Fruit fly (Drosophila melanogaster) Kc167 (cell line): ENCODE results near the gene Cchl.

Experiments
- Myc ChIP-seq: fragments of >200 bp; optimal IDR thresholded peaks from 2 replicates; lab custom pipeline; 2017; ENCODE audit warnings: missing external identifiers
- Sin3A ChIP-seq: fragments of >200 bp; optimal IDR thresholded peaks from 2 replicates; lab custom pipeline; 2018; ENCODE audit warnings: missing external identifiers
- h ChIP-seq: fragments of >200 bp; optimal IDR thresholded peaks from 3 replicates; lab custom pipeline; 2018; ENCODE audit warnings: missing external identifiers
- insv ChIP-seq: fragments of >200 bp; optimal IDR thresholded peaks from 3 replicates; lab custom pipeline; 2018; ENCODE audit warnings: missing external identifiers
- psq ChIP-seq: fragments of >200 bp; optimal IDR thresholded peaks from 2 replicates; lab custom pipeline; 2017; ENCODE audit warnings: missing external identifiers
- ttk ChIP-seq: sonication (Bioruptor generic); optimal IDR thresholded peaks from 2 replicates; lab custom pipeline; 2017; ENCODE audit warnings: missing external identifiers

Cchl gene

DNA sequence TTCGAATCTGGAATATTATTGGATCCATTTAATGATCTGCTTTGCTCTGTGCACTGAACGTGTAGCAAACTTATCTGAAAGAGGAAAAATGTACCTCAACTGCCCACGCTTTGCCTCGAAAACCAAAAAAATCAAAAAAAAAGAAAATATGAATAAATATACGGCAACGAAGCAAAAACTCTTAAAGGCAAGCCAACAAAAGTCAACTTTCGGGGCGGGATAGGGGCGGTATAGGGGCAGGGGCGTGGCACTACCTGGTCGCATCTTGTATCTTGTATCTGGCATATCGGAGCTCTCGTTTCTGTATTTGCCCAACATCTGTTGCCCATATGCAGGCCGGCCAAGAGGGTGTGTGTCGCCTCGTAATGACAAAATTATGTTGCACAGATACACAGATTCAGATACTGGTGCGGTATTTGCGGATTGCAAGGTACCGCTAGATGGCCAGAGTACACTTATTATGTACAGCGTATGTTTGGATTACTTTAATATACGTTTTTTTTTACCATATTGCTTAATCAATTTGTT is 17.2 kb upstream of the Cchl start:
- TF ChIP-seq ttk (no peak), psq (lab: Kevin White, UChicago) (no peak), Myc (lab: Kevin White, UChicago) (no peak), insv (lab: Kevin White, UChicago) (no peak), Sin3A (lab: Kevin White, UChicago) (no peak), h (no peak)

DNA sequence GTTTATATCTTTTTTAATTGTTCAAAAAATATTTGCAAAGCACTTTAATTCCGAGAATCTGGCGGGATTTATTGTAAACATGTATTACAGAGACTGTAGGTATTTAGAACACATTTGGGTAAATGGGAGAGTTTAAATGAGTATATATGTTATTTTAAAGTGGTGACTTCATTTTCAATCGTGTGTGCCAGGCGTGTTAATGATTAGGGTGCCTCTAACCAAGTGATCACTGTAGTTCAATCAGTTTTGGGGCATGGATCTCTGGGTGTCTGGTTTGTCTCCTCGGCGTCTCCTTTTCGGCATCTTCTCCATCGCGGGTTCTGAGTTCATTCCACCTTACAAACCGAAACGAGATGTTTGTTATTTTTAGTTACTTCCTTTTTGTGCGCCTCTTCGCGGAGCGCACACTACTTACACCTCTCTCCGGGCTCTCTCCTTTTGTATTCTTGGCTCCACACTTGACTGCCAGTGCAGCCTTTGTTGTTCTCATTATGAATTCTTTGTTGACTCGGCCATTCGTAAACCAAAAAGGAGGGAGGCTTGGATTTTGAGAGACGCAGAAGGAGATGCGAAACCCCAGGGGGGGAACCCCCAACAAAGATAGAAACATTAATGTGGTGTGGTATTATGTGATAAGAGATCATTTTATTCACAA is 16.6 kb upstream of the Cchl start:
- TF ChIP-seq Myc (lab: Kevin White, UChicago) (no peak), psq (lab: Kevin White, UChicago) (no peak), ttk (no peak), Sin3A (lab: Kevin White, UChicago) (no peak), h (no peak), insv (lab: Kevin White, UChicago) (no peak)

DNA sequence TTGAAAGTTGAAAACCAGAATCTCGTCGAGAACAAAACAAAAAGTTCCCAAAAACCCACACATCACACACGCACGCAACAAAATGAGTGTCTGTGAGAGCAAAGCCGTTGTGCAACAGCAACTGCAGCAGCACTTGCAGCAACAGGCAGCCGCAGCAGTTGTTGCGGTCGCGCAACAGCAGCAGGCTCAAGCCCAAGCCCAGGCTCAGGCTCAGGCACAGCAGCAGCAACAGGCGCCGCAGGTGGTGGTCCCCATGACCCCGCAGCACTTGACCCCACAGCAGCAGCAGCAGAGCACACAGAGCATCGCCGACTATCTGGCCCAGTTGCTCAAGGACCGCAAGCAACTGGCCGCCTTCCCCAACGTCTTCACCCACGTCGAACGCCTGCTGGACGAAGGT is 15.7 kb upstream of the Cchl start:
- TF ChIP-seq h (no peak), ttk (peak; percentile 2), Sin3A (lab: Kevin White, UChicago) (no peak), insv (lab: Kevin White, UChicago) (no peak), Myc (lab: Kevin White, UChicago) (no peak)

DNA sequence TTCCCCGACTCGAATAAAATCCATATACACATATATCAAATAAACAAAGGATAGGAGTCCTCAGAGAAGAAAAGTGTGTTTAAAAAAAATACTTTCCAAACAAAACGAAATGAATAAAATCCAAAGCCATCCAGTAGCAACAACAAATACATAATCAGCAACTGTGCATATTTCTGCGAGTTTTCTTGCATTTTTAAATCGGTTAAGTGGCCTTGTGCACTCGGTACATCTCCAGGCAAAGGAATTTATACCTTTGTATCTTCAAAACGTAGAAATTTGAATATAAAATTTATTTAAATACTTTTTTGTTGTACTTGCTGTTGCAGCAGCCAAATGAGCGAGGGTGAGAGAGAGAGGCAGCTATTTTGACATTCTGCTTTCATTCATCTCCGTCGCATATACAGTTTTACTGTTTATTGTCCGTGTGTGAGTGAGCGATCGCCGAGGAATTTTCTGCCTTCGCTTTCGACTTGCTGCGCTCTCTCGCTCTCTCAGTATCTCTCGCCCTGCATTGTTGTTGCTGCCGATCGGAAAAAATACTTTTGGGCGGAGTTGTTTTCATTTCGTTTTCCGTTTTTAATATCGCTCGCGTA is 15.1 kb upstream of the Cchl start:
- no peak for TF ChIP-seq ttk
- TF ChIP-seq Sin3A (lab: Kevin White, UChicago), result no peak
- no peak for TF ChIP-seq h
- no peak for TF ChIP-seq insv (lab: Kevin White, UChicago)
- TF ChIP-seq Myc (lab: Kevin White, UChicago), result no peak
- no peak for TF ChIP-seq psq (lab: Kevin White, UChicago)

DNA sequence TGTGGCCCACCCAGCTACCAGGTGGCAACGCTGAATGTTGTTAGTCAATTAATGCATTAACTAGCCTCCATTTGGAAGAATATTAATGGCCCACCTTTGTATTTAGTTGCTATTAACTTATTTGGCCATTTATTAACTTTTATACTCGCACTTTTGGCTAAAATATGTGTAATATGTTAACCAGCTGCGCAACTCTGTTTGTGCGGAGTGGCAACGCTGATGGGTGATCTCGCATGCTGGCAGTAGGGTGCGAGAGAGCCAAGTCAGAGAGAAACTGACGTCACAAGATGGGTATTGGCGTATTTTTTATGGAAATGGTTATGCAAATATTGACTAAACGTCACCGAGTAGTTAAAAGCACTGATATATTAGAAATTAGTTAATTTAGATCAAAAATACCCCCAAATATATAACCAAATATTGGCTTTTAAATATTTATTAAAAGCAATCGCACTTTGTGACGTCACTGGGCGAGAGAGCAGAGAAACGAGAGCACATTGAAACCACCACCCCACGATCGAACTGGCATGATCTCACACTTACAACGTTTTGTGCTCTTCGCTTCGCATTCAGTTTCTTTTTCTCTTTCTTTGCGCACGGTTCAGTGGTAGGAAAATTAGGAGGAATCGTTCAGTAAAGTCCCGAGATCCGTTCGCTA is 14.5 kb upstream of the Cchl start, which contains the start of gene how:
Gene how, plus strand, starts transcription at position 567 of the 658 bp plus-strand sequence.
- TF ChIP-seq insv (lab: Kevin White, UChicago), result no peak
- TF ChIP-seq psq (lab: Kevin White, UChicago), result no peak
- no peak for TF ChIP-seq h
- TF ChIP-seq Sin3A (lab: Kevin White, UChicago), result no peak
- TF ChIP-seq Myc (lab: Kevin White, UChicago), result no peak
- no peak for TF ChIP-seq ttk

DNA sequence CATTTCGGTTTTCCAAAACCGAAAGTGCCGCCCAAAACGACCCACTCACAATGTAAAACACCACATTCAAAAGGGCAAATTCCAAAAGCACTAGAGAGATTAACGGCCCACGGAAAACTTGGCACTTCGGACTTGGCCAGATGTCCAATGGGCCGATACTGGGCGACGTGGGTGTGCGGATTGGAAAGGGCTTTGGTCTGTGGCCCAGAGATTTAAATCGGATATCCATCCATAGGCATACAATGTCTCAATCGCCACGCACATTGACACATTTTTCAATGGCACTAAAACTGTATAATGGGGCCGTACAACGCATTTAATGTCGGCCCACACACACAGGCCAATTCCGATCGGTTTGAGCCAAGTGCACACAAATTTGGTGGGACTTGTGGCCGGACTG is 13.1 kb upstream of the Cchl start:
- no peak for TF ChIP-seq h

DNA sequence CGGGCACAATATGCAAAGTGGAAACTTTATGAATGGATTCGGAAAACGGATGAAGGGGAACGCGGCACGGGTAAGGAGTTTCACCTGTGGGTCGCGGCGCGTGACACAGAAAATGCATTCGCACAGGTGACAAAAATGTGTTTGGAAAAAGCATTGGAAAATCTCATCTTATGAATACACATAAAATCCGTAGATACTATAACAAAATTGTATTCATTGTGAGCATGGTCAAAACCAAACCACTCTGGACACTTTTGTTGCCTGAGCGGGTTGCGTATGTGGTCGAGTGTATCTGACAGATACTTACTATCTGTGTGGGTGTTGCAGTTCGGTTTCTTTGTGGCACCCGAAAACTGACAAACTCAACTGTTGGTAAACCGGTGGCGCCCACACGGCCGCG is 12.2 kb upstream of the Cchl start:
- TF ChIP-seq ttk (no peak), Myc (lab: Kevin White, UChicago) (no peak), insv (lab: Kevin White, UChicago) (no peak), h (no peak), psq (lab: Kevin White, UChicago) (no peak), Sin3A (lab: Kevin White, UChicago) (no peak)

DNA sequence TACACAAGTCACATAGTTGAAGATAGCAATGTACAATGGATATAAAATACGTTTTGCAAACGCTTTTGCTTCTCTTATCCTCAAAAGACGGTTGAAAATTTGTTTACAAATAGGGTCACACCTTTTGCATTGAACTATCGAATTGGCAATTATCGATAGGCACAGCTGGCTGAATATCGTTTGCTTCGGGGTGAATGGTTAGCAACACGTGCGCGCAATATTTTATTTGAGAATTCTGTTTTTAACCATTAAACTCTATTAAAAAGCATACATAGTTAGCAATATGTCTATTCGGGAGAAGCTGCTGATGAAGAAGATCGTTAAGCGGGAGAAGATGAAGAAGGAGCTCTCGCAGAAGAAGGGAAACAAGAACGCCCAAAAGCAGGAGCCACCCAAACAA is 8.3 kb upstream of the Cchl start:
- no peak for TF ChIP-seq psq (lab: Kevin White, UChicago)
- TF ChIP-seq Myc (lab: Kevin White, UChicago), result no peak
- no peak for TF ChIP-seq insv (lab: Kevin White, UChicago)
- no peak for TF ChIP-seq ttk
- no peak for TF ChIP-seq h
- no peak for TF ChIP-seq Sin3A (lab: Kevin White, UChicago)

DNA sequence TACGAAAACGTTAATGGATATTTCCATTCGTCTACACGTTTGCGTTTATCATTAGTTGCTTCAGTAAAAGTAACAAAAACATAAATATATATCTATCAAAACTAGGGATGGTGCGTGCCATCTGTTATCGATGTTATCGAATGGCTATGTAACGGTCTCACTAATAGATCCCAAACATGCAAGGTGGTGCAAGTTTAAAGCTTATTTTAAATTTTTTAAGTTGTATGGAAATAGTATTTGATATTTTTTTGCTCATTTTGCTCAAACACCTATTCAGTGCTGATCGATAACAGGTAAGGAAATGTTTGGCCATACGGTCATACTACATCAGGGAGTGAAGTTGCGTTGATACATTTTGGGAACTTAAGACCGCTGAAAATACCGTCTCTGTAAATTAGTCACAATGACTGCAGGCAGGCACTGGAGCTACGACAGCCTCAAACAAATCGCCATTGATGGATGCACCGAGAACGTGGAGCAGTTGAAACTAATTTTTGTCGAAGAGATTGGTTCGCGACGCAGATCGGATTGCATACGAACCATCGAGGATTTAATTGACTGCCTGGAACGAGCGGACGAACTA is 7.0 kb upstream of the Cchl start, which contains the start of the genes CG45099, CG6015, pit and Fadd:
Gene CG45099, minus strand, starts transcription at position 127 of the 583 bp plus-strand sequence.
Gene CG6015, minus strand, starts transcription at position 127 of the 583 bp plus-strand sequence.
Gene pit, plus strand, starts transcription at position 139 of the 583 bp plus-strand sequence.
Gene Fadd, plus strand, starts transcription at position 296 of the 583 bp plus-strand sequence.
- TF ChIP-seq Sin3A (lab: Kevin White, UChicago), result no peak
- TF ChIP-seq ttk, result no peak

DNA sequence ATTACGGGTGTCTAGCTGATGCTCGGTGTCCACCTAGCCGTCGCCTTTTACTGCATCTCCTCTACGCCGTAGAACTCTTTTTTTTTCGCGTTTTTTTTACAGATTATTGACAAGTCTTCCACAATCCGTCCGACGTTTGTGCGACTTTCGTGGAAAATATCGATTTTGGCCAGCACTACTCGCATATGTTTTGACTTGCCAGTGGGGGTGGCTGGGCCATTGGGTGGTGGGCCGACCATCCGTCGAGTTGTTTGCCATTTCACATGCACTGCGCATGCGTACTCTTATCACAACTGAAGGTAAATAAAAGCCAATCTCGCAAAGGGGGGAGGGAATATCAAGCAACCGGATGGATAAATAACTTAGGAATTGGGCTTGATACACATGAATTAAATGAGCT is 4.5 kb upstream of the Cchl start, which contains the start of gene CG13409:
Gene CG13409, minus strand, starts transcription at position 163 of the 400 bp plus-strand sequence.
- TF ChIP-seq h (no peak), Sin3A (lab: Kevin White, UChicago) (no peak), insv (lab: Kevin White, UChicago) (no peak), ttk (no peak), psq (lab: Kevin White, UChicago) (no peak)

DNA sequence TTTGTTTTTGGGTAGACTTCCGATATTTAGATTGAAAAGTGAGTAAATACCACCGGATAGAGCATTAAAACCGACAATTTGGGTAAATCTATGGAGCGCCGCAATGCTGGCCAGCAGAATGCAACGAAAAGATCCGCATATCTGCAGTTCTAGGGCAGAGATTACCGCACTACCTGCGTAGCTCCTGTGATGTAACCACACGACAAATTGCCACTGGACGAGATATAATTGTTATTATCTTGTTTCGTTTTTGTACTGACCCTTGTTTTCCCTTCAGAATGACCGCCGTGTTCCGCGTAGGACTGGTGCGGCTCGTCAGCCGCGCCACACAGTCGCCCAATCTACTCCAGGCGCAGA is 441 bp upstream of the Cchl start:
- TF ChIP-seq insv (lab: Kevin White, UChicago), result no peak
- TF ChIP-seq Myc (lab: Kevin White, UChicago), result no peak
- no peak for TF ChIP-seq h
- no peak for TF ChIP-seq psq (lab: Kevin White, UChicago)
- TF ChIP-seq Sin3A (lab: Kevin White, UChicago), result no peak
- no peak for TF ChIP-seq ttk

DNA sequence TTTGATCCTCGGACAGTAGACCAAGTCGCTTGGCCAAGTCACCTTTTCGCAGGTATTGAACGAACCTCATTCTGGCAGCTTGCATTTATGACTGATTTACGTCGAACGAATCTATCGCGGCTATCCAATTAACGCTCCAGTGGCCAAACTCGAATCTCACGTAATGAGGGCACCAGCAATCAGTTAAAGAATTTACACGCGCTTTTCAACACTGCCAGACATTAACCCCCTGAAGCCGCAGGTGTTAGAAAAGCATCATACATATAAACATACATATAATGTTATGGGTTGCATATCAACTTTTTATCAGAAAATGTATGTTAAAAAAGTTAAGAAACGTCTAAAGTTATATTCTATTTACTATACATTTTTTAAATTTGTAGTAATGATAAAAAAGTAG is 2.0 kb downstream of the Cchl start, which contains the start of gene CG6028:
Gene CG6028, minus strand, starts transcription at position 187 of the 400 bp plus-strand sequence.
- TF ChIP-seq Myc (lab: Kevin White, UChicago) (no peak), Sin3A (lab: Kevin White, UChicago) (no peak), psq (lab: Kevin White, UChicago) (no peak), ttk (no peak), h (no peak), insv (lab: Kevin White, UChicago) (no peak)
